Worm (Caenorhabditis elegans) whole organism, L1 larva: ENCODE data around the gene F11A5.13.

ENCODE experiments used
- F16B12.6 ChIP-seq: fragments of 150-350 bp; optimal IDR thresholded peaks from 2 replicates; lab custom pipeline; 2014; ENCODE audit warnings: missing biosample characterization, missing genetic modification characterization
- aha-1 ChIP-seq: fragments of 150-350 bp; optimal IDR thresholded peaks from 2 replicates; lab custom pipeline; 2014; ENCODE audit warnings: missing biosample characterization, missing genetic modification characterization
- blmp-1 ChIP-seq: fragments of 150-350 bp; optimal IDR thresholded peaks from 2 replicates; lab custom pipeline; 2014; ENCODE audit warnings: missing biosample characterization, missing genetic modification characterization
- ceh-63 ChIP-seq: fragments of 200-800 bp; sonication (Bioruptor generic); optimal IDR thresholded peaks from 2 replicates; lab custom pipeline; 2018; ENCODE audit warnings: mild to moderate bottlenecking, missing genetic modification characterization, missing compliant biosample characterization
- ceh-90 ChIP-seq: sonication (generic microtip); optimal IDR thresholded peaks from 2 replicates; lab custom pipeline; 2016; ENCODE audit warnings: missing genetic modification characterization, missing compliant biosample characterization
- dpl-1 ChIP-seq, 3 experiments: fragments of 150-350 bp in 2 of 3; sonication (generic microtip) in 1 of 3; optimal IDR thresholded peaks; 2 replicates each; lab custom pipeline; 2014 to 2017; ENCODE audit warnings: missing biosample characterization in 3 of 3, missing genetic modification characterization in 3 of 3, missing genetic modification reagents in 3 of 3
- efl-1 ChIP-seq, 4 experiments: fragments of 150-350 bp; optimal IDR thresholded peaks in 3 of 4; peaks in 1 of 4; 1 replicate in 1 of 4; 2 replicates in 3 of 4; lab custom pipeline; 2014; ENCODE audit warnings: missing biosample characterization in 2 of 4, missing genetic modification characterization in 2 of 4, missing genetic modification reagents in 2 of 4
- elt-2 ChIP-seq: sonication (generic microtip); optimal IDR thresholded peaks from 2 replicates; lab custom pipeline; 2016; ENCODE audit warnings: missing genetic modification characterization, mild to moderate bottlenecking, inconsistent platforms, missing compliant biosample characterization, missing genetic modification reagents
- elt-3 ChIP-seq, 6 experiments: fragments of 150-350 bp in 1 of 6; sonication (generic microtip); optimal IDR thresholded peaks; 2 replicates each; lab custom pipeline; 2017 to 2018; ENCODE audit warnings: missing biosample characterization in 6 of 6, missing genetic modification characterization in 6 of 6, inconsistent platforms in 1 of 6
- ets-5 ChIP-seq: fragments of 200-800 bp; sonication (Bioruptor generic); IDR thresholded peaks from 2 replicates; pipeline ENCODE4 v1.3.6; 2022; ENCODE audit warnings: missing genetic modification characterization, missing compliant biosample characterization
- fkh-10 ChIP-seq: sonication (generic microtip); optimal IDR thresholded peaks from 2 replicates; lab custom pipeline; 2017; ENCODE audit warnings: missing biosample characterization, missing genetic modification reagents, missing genetic modification characterization
- hlh-4 ChIP-seq: sonication (generic microtip); optimal IDR thresholded peaks from 2 replicates; lab custom pipeline; 2016; ENCODE audit warnings: mild to moderate bottlenecking, missing genetic modification characterization, missing compliant biosample characterization
- jun-1 ChIP-seq: fragments of 150-350 bp; optimal IDR thresholded peaks from 2 replicates; lab custom pipeline; 2014; ENCODE audit warnings: missing biosample characterization, missing genetic modification reagents, missing genetic modification characterization
- lin-35 ChIP-seq, 2 experiments: fragments of 150-350 bp; optimal IDR thresholded peaks; 2 replicates each; lab custom pipeline; 2014; ENCODE audit warnings: missing biosample characterization in 2 of 2, missing genetic modification characterization in 2 of 2, missing genetic modification reagents in 2 of 2
- lin-39 ChIP-seq: fragments of 150-350 bp; optimal IDR thresholded peaks from 2 replicates; lab custom pipeline; 2014; ENCODE audit warnings: missing biosample characterization, missing genetic modification reagents, missing genetic modification characterization
- lir-3 ChIP-seq: sonication (generic microtip); optimal IDR thresholded peaks from 2 replicates; lab custom pipeline; 2016; ENCODE audit warnings: mild to moderate bottlenecking, missing genetic modification characterization, moderate library complexity, missing compliant biosample characterization; ENCODE audit not compliant: poor library complexity
- lsy-2 ChIP-seq, 2 experiments: fragments of 150-350 bp; optimal IDR thresholded peaks; 2 replicates each; lab custom pipeline; 2014; ENCODE audit warnings: missing biosample characterization in 2 of 2, missing genetic modification characterization in 2 of 2
- mdl-1 ChIP-seq, 2 experiments: fragments of 150-350 bp; optimal IDR thresholded peaks; 2 replicates each; lab custom pipeline; 2014 to 2017; ENCODE audit warnings: missing biosample characterization in 2 of 2, missing genetic modification characterization in 2 of 2, inconsistent platforms in 1 of 2
- mef-2 ChIP-seq: fragments of 150-350 bp; optimal IDR thresholded peaks from 2 replicates; lab custom pipeline; 2014; ENCODE audit warnings: missing biosample characterization, missing genetic modification characterization
- nhr-12 ChIP-seq: sonication (generic microtip); optimal IDR thresholded peaks from 2 replicates; lab custom pipeline; 2017; ENCODE audit warnings: missing biosample characterization, missing genetic modification characterization
- nhr-19 ChIP-seq: fragments of 200-800 bp; sonication (Bioruptor generic); conservative IDR thresholded peaks from 2 replicates; pipeline ENCODE4 v1.3.6; 2022; ENCODE audit warnings: missing genetic modification characterization, missing compliant biosample characterization
- nhr-84 ChIP-seq: sonication (generic microtip); optimal IDR thresholded peaks from 2 replicates; lab custom pipeline; 2017; ENCODE audit warnings: missing biosample characterization, missing genetic modification characterization
- nhr-85 ChIP-seq: sonication (generic microtip); peaks from one replicate; lab custom pipeline; 2016; ENCODE audit warnings: missing genetic modification characterization, inconsistent platforms, missing compliant biosample characterization
- pax-3 ChIP-seq: fragments of 200-800 bp; sonication (Bioruptor generic); optimal IDR thresholded peaks from 2 replicates; lab custom pipeline; 2018; ENCODE audit warnings: mild to moderate bottlenecking, missing genetic modification characterization, moderate library complexity, missing compliant biosample characterization
- skn-1 ChIP-seq: fragments of 150-350 bp; optimal IDR thresholded peaks from 2 replicates; lab custom pipeline; 2014; ENCODE audit warnings: missing biosample characterization, missing genetic modification characterization
- snpc-4 ChIP-seq: fragments of 150-350 bp; optimal IDR thresholded peaks from 2 replicates; lab custom pipeline; 2014; ENCODE audit warnings: missing biosample characterization, missing genetic modification characterization
- swsn-7 ChIP-seq: sonication (generic microtip); optimal IDR thresholded peaks from 2 replicates; lab custom pipeline; 2016; ENCODE audit warnings: missing genetic modification characterization, missing compliant biosample characterization
- tlp-1 ChIP-seq: fragments of 150-350 bp; optimal IDR thresholded peaks from 2 replicates; lab custom pipeline; 2014; ENCODE audit warnings: missing biosample characterization, missing genetic modification characterization
- unc-130 ChIP-seq: fragments of 150-350 bp; optimal IDR thresholded peaks from 2 replicates; lab custom pipeline; 2017; ENCODE audit warnings: missing biosample characterization, missing genetic modification characterization, inconsistent platforms
- unc-98 ChIP-seq: fragments of 200-800 bp; sonication (Bioruptor generic); IDR thresholded peaks from 2 replicates; pipeline ENCODE4 v1.3.6; 2022; ENCODE audit warnings: missing genetic modification characterization, missing compliant biosample characterization
- xbp-1 ChIP-seq: sonication (generic microtip); optimal IDR thresholded peaks from 2 replicates; lab custom pipeline; 2016; ENCODE audit warnings: missing genetic modification characterization, missing compliant biosample characterization
- zip-4 ChIP-seq: fragments of 200-800 bp; sonication (Bioruptor generic); optimal IDR thresholded peaks from 2 replicates; lab custom pipeline; 2018; ENCODE audit warnings: mild to moderate bottlenecking, missing genetic modification characterization, moderate library complexity, missing compliant biosample characterization
- ztf-11 ChIP-seq, 2 experiments: sonication (generic microtip); optimal IDR thresholded peaks; 2 replicates each; lab custom pipeline; 2016 to 2017; ENCODE audit warnings: missing genetic modification characterization in 2 of 2, missing biosample characterization in 1 of 2, missing compliant biosample characterization in 1 of 2

The F11A5.13 gene

DNA sequence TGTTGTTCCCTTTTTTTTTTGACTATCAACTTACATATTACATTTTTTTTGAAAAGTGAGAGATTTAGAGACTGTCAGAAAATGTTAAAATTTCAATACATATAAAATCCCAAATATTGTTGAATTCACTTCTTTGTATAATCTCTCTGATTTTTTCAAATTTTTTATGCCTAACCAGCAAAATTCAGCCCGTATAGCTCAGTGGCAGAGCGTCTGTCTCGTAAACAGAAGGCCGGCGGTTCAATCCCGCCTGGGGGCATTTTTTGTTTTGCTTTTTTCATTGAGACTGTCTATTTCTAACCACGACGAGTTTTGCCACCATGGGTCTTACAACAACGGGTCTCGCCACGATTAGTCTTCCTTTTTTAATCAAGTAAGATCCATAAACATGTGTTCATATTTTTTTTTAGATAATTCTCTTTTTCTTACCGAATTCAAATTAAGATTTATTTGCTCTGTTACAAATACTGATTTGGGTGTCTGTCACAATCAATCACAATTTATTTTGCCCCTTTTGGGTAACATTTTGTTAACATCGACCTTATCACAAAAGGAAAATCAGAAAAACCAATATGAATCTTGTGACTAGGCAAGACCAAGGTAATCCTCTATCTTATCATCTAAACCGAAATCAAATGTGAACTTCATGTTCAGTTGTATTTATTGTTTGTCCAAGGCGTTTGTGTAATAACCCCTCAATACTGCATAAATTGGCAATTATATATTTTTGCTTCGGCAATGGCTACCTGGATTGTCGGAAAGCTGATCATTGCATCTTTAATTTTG, 7.3 kb downstream of the F11A5.13 start, which contains the start of gene glc-1:
Gene glc-1, plus strand, starts transcription at position 663 of the 786 bp plus-strand sequence.
- peak; percentile 15 for TF ChIP-seq elt-2 (tag; lab: Kevin White, UChicago)
- no peak for TF ChIP-seq ets-5 (GFP tag; lab: Robert Waterston, UW)
- no peak for TF ChIP-seq mdl-1 (tag; optimal IDR thresholded peaks at IDR 0.05; lab: Kevin White, UChicago)
- TF ChIP-seq fkh-10 (GFP tag; lab: Kevin White, UChicago) = no peak
- TF ChIP-seq ceh-63 (GFP tag; lab: Kevin White, UChicago) = no peak
- TF ChIP-seq elt-3 (tag; optimal IDR thresholded peaks at IDR 0.05; lab: Kevin White, UChicago) = peak in 1 of 6 experiments; percentile 87
- TF ChIP-seq aha-1 (tag; lab: Kevin White, UChicago) = no peak
- TF ChIP-seq ztf-11 (tag; optimal IDR thresholded peaks at IDR 0.05; lab: Kevin White, UChicago) = no peak
- TF ChIP-seq unc-98 = no peak
- no peak for TF ChIP-seq nhr-84 (tag; lab: Kevin White, UChicago)
- no peak for TF ChIP-seq zip-4 (GFP tag; lab: Kevin White, UChicago)
- TF ChIP-seq blmp-1 (tag; lab: Kevin White, UChicago) = peak; percentile 30
- TF ChIP-seq efl-1 (optimal IDR thresholded peaks at IDR 0.05; lab: Kevin White, UChicago) = no peak
- TF ChIP-seq efl-1 (GFP tag; optimal IDR thresholded peaks at IDR 0.05 in 1 of 2; lab: Kevin White, UChicago) = no peak
- TF ChIP-seq lin-39 = no peak
- no peak for TF ChIP-seq ceh-90 (tag; lab: Kevin White, UChicago)
- TF ChIP-seq unc-130 (tag; lab: Kevin White, UChicago) = no peak
- no peak for TF ChIP-seq xbp-1 (tag; lab: Kevin White, UChicago)
- TF ChIP-seq hlh-4 (tag; lab: Kevin White, UChicago) = no peak
- peak in 1 of 2 experiments; percentile 9 for TF ChIP-seq lin-35 (GFP tag; optimal IDR thresholded peaks at IDR 0.05; lab: Kevin White, UChicago)

DNA sequence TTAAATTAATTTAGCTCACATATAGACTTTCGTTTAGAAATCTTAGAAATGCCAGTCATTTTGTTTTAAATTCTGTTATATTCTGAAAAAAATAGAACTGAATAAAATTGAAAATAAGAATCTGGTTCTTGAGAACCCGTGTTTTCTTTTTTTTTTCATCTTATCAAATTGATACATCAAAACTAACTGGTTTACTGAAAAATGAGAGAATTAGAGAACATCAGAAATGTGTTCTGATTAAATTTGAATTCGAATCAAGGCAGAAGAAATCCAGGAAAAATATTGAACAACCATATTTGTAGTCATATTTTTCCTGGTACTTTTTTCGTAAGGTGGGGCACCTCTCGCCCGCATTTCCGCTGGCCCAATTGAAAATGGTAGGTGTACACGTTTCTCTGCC, 8.0 kb downstream of the F11A5.13 start, which contains the start of gene F11A5.15:
Gene F11A5.15, minus strand, starts transcription at position 101 of the 400 bp plus-strand sequence.
- TF ChIP-seq skn-1 = no peak
- no peak for TF ChIP-seq lsy-2 (tag; optimal IDR thresholded peaks at IDR 0.05; lab: Kevin White, UChicago)
- TF ChIP-seq elt-3 (tag; optimal IDR thresholded peaks at IDR 0.05; lab: Kevin White, UChicago) = peak in 1 of 6 experiments; percentile 26
- TF ChIP-seq nhr-12 (tag; lab: Kevin White, UChicago) = no peak
- TF ChIP-seq ets-5 (GFP tag; lab: Robert Waterston, UW) = no peak
- TF ChIP-seq efl-1 (optimal IDR thresholded peaks at IDR 0.05; lab: Kevin White, UChicago) = no peak
- peak in 1 of 2 experiments; percentile 31 for TF ChIP-seq efl-1 (GFP tag; optimal IDR thresholded peaks at IDR 0.05 in 1 of 2; lab: Kevin White, UChicago)
- TF ChIP-seq mef-2 (tag; lab: Kevin White, UChicago) = no peak
- no peak for TF ChIP-seq swsn-7 (tag; lab: Kevin White, UChicago)
- no peak for TF ChIP-seq nhr-85 (tag; lab: Kevin White, UChicago)

DNA sequence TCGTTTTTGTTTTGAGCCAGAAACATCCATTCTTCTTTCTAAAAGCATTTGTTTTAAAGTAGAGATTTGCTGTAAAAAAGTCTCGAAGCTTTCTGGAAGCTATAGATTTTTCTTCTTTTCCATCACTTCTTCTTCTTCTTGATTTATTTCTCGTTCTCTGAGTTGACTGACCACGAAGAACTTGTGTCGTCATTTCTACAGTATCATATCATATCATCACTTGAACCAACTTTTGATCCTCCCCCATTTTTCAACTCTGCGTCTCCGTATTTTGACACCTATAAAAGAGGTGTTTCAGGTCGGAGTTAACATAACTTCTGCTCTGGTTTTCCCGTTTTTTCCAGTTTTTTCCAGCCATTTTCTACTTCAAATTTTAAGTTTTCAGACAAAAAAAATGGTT, 12.0 kb downstream of the F11A5.13 start, which contains the start of gene F11A5.9:
Gene F11A5.9, plus strand, starts transcription at position 386 of the 400 bp plus-strand sequence.
- TF ChIP-seq tlp-1 (tag; lab: Kevin White, UChicago) (no peak), snpc-4 (tag; lab: Kevin White, UChicago) (no peak), nhr-19 (peak; percentile 19; the same call in 1 of the 2 replicates), blmp-1 (tag; lab: Kevin White, UChicago) (peak; percentile 38), zip-4 (GFP tag; lab: Kevin White, UChicago) (no peak), aha-1 (tag; lab: Kevin White, UChicago) (no peak), lsy-2 (tag; optimal IDR thresholded peaks at IDR 0.05; lab: Kevin White, UChicago) (peak in 1 of 2 experiments; percentile 35), lir-3 (tag; lab: Kevin White, UChicago) (no peak), F16B12.6 (no peak), lin-35 (GFP tag; optimal IDR thresholded peaks at IDR 0.05; lab: Kevin White, UChicago) (peak in 1 of 2 experiments; percentile 9), elt-3 (tag; optimal IDR thresholded peaks at IDR 0.05; lab: Kevin White, UChicago) (peak in 2 of 6 experiments; percentile 5 to 69), jun-1 (tag; lab: Kevin White, UChicago) (no peak), dpl-1 (GFP tag; optimal IDR thresholded peaks at IDR 0.05; lab: Kevin White, UChicago) (no peak), pax-3 (tag; lab: Kevin White, UChicago) (no peak)
- TF ChIP-seq, all 84 proteins: peak for 5
